Worm (Caenorhabditis elegans) whole organism, early embryonic: ENCODE results near the gene T26E4.3.

Experiments
- B0310.2 ChIP-seq: sonication (generic microtip); optimal IDR thresholded peaks from 2 replicates; lab custom pipeline; 2016; ENCODE audit warnings: mild to moderate bottlenecking, missing genetic modification characterization, missing compliant biosample characterization
- F13C5.2 ChIP-seq: sonication (generic microtip); optimal IDR thresholded peaks from 2 replicates; lab custom pipeline; 2017; ENCODE audit warnings: mild to moderate bottlenecking, missing genetic modification characterization, inconsistent platforms, missing compliant biosample characterization
- aly-1 ChIP-seq: sonication (generic microtip); optimal IDR thresholded peaks from 2 replicates; lab custom pipeline; 2016; ENCODE audit warnings: missing genetic modification characterization, missing compliant biosample characterization
- ama-1 ChIP-seq: fragments of 150-350 bp; optimal IDR thresholded peaks from 2 replicates; lab custom pipeline; 2014
- ceh-13 ChIP-seq: fragments of 200-800 bp; sonication (Bioruptor generic); optimal IDR thresholded peaks from 2 replicates; lab custom pipeline; 2018; ENCODE audit warnings: mild to moderate bottlenecking, missing genetic modification characterization, missing compliant biosample characterization
- ceh-36 ChIP-seq: sonication (generic microtip); optimal IDR thresholded peaks from 2 replicates; lab custom pipeline; 2016; ENCODE audit warnings: missing genetic modification characterization, inconsistent platforms, missing compliant biosample characterization
- ets-7 ChIP-seq: sonication (generic microtip); optimal IDR thresholded peaks from 2 replicates; lab custom pipeline; 2016; ENCODE audit warnings: missing genotype, missing genetic modification characterization, missing compliant biosample characterization
- flt-1 ChIP-seq: fragments of 200-800 bp; sonication (Bioruptor generic); IDR thresholded peaks from 2 replicates; pipeline ENCODE4 v1.3.6; 2022; ENCODE audit warnings: missing genetic modification characterization, missing compliant biosample characterization
- hmbx-1 ChIP-seq: sonication (generic microtip); optimal IDR thresholded peaks from 2 replicates; lab custom pipeline; 2016; ENCODE audit warnings: mild to moderate bottlenecking, missing genetic modification characterization, missing compliant biosample characterization
- hmg-4 ChIP-seq: fragments of 200-800 bp; sonication (Bioruptor generic); optimal IDR thresholded peaks from 2 replicates; lab custom pipeline; 2018; ENCODE audit warnings: mild to moderate bottlenecking, missing genetic modification characterization, missing compliant biosample characterization
- hnd-1 ChIP-seq: sonication (generic microtip); optimal IDR thresholded peaks from 2 replicates; lab custom pipeline; 2016; ENCODE audit warnings: missing genetic modification characterization, missing compliant biosample characterization
- pes-1 ChIP-seq: fragments of 200-800 bp; sonication (Bioruptor generic); IDR thresholded peaks from 2 replicates; pipeline ENCODE4 v1.3.6; 2022; ENCODE audit warnings: missing genetic modification reagents, missing genetic modification characterization, missing compliant biosample characterization
- scrt-1 ChIP-seq: fragments of 200-800 bp; sonication (Bioruptor generic); IDR thresholded peaks from 2 replicates; pipeline ENCODE4 v1.3.6; 2022; ENCODE audit warnings: missing genetic modification characterization, missing compliant biosample characterization
- sea-1 ChIP-seq: fragments of 200-800 bp; sonication (Bioruptor generic); conservative IDR thresholded peaks from 2 replicates; pipeline ENCODE4 v1.3.6; 2022; ENCODE audit warnings: missing genetic modification characterization, missing compliant biosample characterization
- tbx-11 ChIP-seq: fragments of 200-800 bp; sonication (Bioruptor generic); IDR thresholded peaks from 2 replicates; pipeline ENCODE4 v1.3.6; 2022; ENCODE audit warnings: missing genetic modification characterization, missing compliant biosample characterization
- tbx-37 ChIP-seq: fragments of 200-800 bp; sonication (Bioruptor generic); conservative IDR thresholded peaks from 2 replicates; pipeline ENCODE4 v1.3.6; 2022; ENCODE audit warnings: missing genetic modification reagents, missing genetic modification characterization, missing compliant biosample characterization
- tra-4 ChIP-seq: sonication (generic microtip); optimal IDR thresholded peaks from 2 replicates; lab custom pipeline; 2017; ENCODE audit warnings: missing genetic modification characterization, missing compliant biosample characterization

T26E4.3 gene

DNA sequence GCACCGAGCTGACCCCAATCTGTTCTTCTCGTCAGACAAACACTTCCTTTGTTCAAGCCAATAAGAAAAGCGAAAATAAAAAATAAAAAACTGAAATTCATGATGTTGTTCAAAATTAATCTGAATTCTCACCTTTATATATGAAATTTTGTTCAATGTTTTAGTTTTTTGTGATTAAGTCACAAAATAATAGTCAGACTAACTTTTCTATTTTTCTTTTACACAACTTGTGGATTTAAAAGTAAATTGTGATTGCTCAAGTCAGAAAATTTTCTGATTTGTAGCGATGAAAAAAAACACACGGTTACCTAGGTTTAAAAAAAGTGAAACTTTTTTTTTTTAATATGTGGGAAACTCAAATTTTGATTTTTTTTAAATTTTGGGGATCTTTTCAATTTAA, 35.2 kb downstream of the T26E4.3 start, which contains the start of gene abf-3:
Gene abf-3 (minus strand): TSS at position 101 of the 400 bp plus-strand sequence.
- TF ChIP-seq pes-1 (GFP tag; lab: Robert Waterston, UW) (no peak), ama-1 (lab: Kevin White, UChicago) (no peak), tra-4 (tag; lab: Kevin White, UChicago) (no peak), scrt-1 (GFP tag; lab: Robert Waterston, UW) (no peak), tbx-37 (GFP tag; lab: Robert Waterston, UW) (no peak), tbx-11 (no peak), sea-1 (no peak), flt-1 (no peak), aly-1 (tag; lab: Kevin White, UChicago) (no peak)

ce11 chrV:15819983-15820382, 37.4 kb downstream of the T26E4.3 start, which contains the start of gene srbc-48:
srbc-48 (plus strand) TSS chrV:15820283.
- TF ChIP-seq tbx-11 (no peak), hmg-4 (GFP tag; lab: Kevin White, UChicago) (no peak), ceh-36 (no peak), F13C5.2 (no peak), tra-4 (tag; lab: Kevin White, UChicago) (no peak), hmbx-1 (no peak), tbx-37 (GFP tag; lab: Robert Waterston, UW) (no peak), pes-1 (GFP tag; lab: Robert Waterston, UW) (no peak)

ce11 chrV:15821398-15821797, 38.8 kb downstream of the T26E4.3 start, which contains the start of gene srbc-49:
srbc-49 (plus strand) TSS chrV:15821698.
- TF ChIP-seq ceh-36 (no peak), flt-1 (no peak), aly-1 (tag; lab: Kevin White, UChicago) (no peak)

DNA sequence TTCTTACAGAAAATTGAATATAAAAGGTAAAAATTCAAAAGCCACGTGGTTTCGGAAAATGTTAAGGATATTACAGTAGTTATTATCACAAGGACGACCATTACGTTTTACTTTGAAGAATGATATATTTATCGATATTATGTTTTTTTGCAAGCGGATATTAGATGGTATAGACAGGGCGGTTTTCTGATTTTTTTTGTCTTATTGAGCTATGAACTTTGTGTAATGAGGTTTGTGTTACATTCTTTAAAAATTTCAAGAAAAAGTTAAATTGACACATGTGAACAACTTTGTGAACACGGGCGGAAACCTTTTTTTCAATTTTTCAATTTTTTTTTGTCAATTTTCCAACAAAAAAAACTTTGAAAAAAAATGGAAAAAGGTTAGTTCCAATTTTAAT, 42.3 kb downstream of the T26E4.3 start, which contains the start of gene srbc-50:
Gene srbc-50 (minus strand): TSS at position 101 of the 400 bp plus-strand sequence.
- no peak for TF ChIP-seq tbx-37 (GFP tag; lab: Robert Waterston, UW)
- TF ChIP-seq ets-7 (tag; lab: Kevin White, UChicago) = no peak
- no peak for TF ChIP-seq ceh-36
- TF ChIP-seq sea-1 = no peak
- TF ChIP-seq aly-1 (tag; lab: Kevin White, UChicago) = no peak
- no peak for TF ChIP-seq ama-1 (lab: Kevin White, UChicago)
- TF ChIP-seq tbx-11 = no peak
- no peak for TF ChIP-seq F13C5.2
- TF ChIP-seq pes-1 (GFP tag; lab: Robert Waterston, UW) = no peak
- TF ChIP-seq hmbx-1 = no peak
- TF ChIP-seq tra-4 (tag; lab: Kevin White, UChicago) = no peak
- no peak for TF ChIP-seq B0310.2
- TF ChIP-seq hnd-1 (tag; lab: Kevin White, UChicago) = no peak
- TF ChIP-seq flt-1 = no peak
- TF ChIP-seq hmg-4 (GFP tag; lab: Kevin White, UChicago) = no peak
- no peak for TF ChIP-seq ceh-13 (GFP tag; lab: Kevin White, UChicago)
- no peak for TF ChIP-seq scrt-1 (GFP tag; lab: Robert Waterston, UW)

ce11 chrV:15826110-15826509, 43.5 kb downstream of the T26E4.3 start, which contains the start of gene srbc-51:
srbc-51 (plus strand) TSS chrV:15826410.
- no peak for TF ChIP-seq ceh-36
- no peak for TF ChIP-seq scrt-1 (GFP tag; lab: Robert Waterston, UW)
- no peak for TF ChIP-seq tbx-11
- TF ChIP-seq hmg-4 (GFP tag; lab: Kevin White, UChicago) = no peak
- TF ChIP-seq hnd-1 (tag; lab: Kevin White, UChicago) = no peak
- no peak for TF ChIP-seq ceh-13 (GFP tag; lab: Kevin White, UChicago)
- TF ChIP-seq sea-1 = no peak
- no peak for TF ChIP-seq aly-1 (tag; lab: Kevin White, UChicago)
- no peak for TF ChIP-seq hmbx-1
- no peak for TF ChIP-seq ama-1 (lab: Kevin White, UChicago)
- no peak for TF ChIP-seq F13C5.2
- TF ChIP-seq tbx-37 (GFP tag; lab: Robert Waterston, UW) = no peak
- no peak for TF ChIP-seq flt-1
- TF ChIP-seq pes-1 (GFP tag; lab: Robert Waterston, UW) = no peak
- TF ChIP-seq ets-7 (tag; lab: Kevin White, UChicago) = no peak
- TF ChIP-seq tra-4 (tag; lab: Kevin White, UChicago) = no peak
- no peak for TF ChIP-seq B0310.2

DNA sequence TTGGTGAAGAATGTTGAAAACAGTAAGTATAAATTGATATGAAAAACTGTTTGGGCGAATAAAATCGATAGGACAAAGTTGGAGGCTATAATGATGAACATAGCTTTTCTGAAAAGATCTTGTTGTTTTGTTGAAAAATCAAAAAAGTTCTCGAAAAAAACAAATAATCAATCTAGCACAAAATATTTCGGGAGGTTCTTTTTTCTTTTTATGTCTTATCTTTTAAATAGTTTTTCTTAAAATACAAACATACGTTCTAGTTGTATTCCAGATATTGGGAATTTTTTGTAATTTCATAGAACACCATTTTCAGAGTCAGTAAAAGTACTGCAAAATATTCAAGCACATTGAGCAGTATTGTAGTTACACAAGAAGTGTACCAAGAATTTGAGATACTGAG, 47.3 kb downstream of the T26E4.3 start, which contains the start of gene srbc-55:
Gene srbc-55 (minus strand): TSS at position 101 of the 400 bp plus-strand sequence.
- TF ChIP-seq ama-1 (lab: Kevin White, UChicago) (no peak), flt-1 (no peak), F13C5.2 (no peak)

- TF ChIP-seq ets-7 (tag; lab: Kevin White, UChicago) (no peak), ceh-36 (no peak), hmbx-1 (no peak), tra-4 (tag; lab: Kevin White, UChicago) (no peak), F13C5.2 (no peak), hmg-4 (GFP tag; lab: Kevin White, UChicago) (no peak), aly-1 (tag; lab: Kevin White, UChicago) (no peak), scrt-1 (GFP tag; lab: Robert Waterston, UW) (no peak), sea-1 (no peak), ama-1 (lab: Kevin White, UChicago) (no peak), flt-1 (no peak), tbx-11 (no peak), tbx-37 (GFP tag; lab: Robert Waterston, UW) (no peak)
Observed at ce11 chrV:15831586-15831985, 49.0 kb downstream of the T26E4.3 start, which contains the start of gene srbc-56. srbc-56 (minus strand) TSS chrV:15831686.

DNA sequence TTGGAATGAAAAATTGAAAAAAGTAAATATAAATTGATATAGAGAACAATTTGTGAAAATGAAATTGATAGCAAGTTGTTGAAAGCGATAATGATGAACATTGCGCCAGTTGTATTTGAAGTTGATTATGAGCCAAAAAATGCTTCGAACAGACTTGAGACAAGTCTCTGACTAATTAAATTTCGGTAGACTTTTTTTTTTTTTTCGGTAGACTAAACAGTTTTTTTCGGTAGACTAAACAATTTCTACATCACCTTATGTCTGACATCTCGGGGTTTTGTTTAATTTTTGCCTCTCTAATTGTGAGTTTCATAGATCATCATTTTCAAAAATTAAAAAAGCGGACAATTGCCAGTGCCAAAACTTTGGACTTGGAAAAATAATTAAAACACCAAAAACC, 51.0 kb downstream of the T26E4.3 start, which contains the start of gene srbc-54:
Gene srbc-54 (minus strand): TSS at position 101 of the 400 bp plus-strand sequence.
- no peak for TF ChIP-seq hmg-4 (GFP tag; lab: Kevin White, UChicago)
- no peak for TF ChIP-seq tra-4 (tag; lab: Kevin White, UChicago)
- TF ChIP-seq tbx-37 (GFP tag; lab: Robert Waterston, UW) = no peak
- TF ChIP-seq tbx-11 = no peak
- no peak for TF ChIP-seq hmbx-1
- no peak for TF ChIP-seq ceh-36
- no peak for TF ChIP-seq scrt-1 (GFP tag; lab: Robert Waterston, UW)
- no peak for TF ChIP-seq B0310.2
- TF ChIP-seq pes-1 (GFP tag; lab: Robert Waterston, UW) = no peak
- TF ChIP-seq ama-1 (lab: Kevin White, UChicago) = no peak
- TF ChIP-seq hnd-1 (tag; lab: Kevin White, UChicago) = no peak
- no peak for TF ChIP-seq flt-1
- TF ChIP-seq F13C5.2 = no peak
- TF ChIP-seq ets-7 (tag; lab: Kevin White, UChicago) = no peak
- no peak for TF ChIP-seq sea-1
- no peak for TF ChIP-seq aly-1 (tag; lab: Kevin White, UChicago)
- no peak for TF ChIP-seq ceh-13 (GFP tag; lab: Kevin White, UChicago)
